Fruit fly (Drosophila melanogaster) whole organism, embryonic: ENCODE results near the gene CG7275.

Source experiments
- ATbp ChIP-seq: fragments of 200-800 bp; sonication (Bioruptor generic); optimal IDR thresholded peaks from 2 replicates; lab custom pipeline; 2017; ENCODE audit warnings: missing biosample characterization, mild to moderate bottlenecking, missing genetic modification characterization, missing genetic modification reagents
- Adf1 ChIP-seq: fragments of 200-800 bp; sonication (Bioruptor generic); IDR thresholded peaks from 2 replicates; pipeline ENCODE4 v1.3.6; 2022; ENCODE audit warnings: missing biosample characterization, missing genetic modification characterization
- B-H2 ChIP-seq: fragments of 200-800 bp; sonication (Bioruptor generic); optimal IDR thresholded peaks from 2 replicates; lab custom pipeline; 2018; ENCODE audit warnings: missing biosample characterization, mild to moderate bottlenecking, missing genetic modification characterization
- Blimp-1 ChIP-seq: fragments of 200-800 bp; sonication (Bioruptor generic); optimal IDR thresholded peaks from 3 replicates; lab custom pipeline; 2018; ENCODE audit warnings: missing biosample characterization, missing genetic modification characterization, mild to moderate bottlenecking, moderate library complexity, missing genetic modification reagents
- CG10209 ChIP-seq: fragments of 200-800 bp; sonication (Bioruptor generic); optimal IDR thresholded peaks from 3 replicates; lab custom pipeline; 2017; ENCODE audit warnings: missing biosample characterization, mild to moderate bottlenecking, missing genetic modification characterization, missing genetic modification reagents
- CG13287 ChIP-seq: fragments of 200-800 bp; sonication (Bioruptor generic); IDR thresholded peaks from 2 replicates; pipeline ENCODE4 v1.3.6; 2022; ENCODE audit warnings: missing biosample characterization, missing genetic modification characterization; ENCODE audit not compliant: partially characterized antibody
- CG14710 ChIP-seq: fragments of 200-800 bp; sonication (Bioruptor generic); optimal IDR thresholded peaks from 3 replicates; lab custom pipeline; 2019; ENCODE audit warnings: missing biosample characterization, mild to moderate bottlenecking, missing genetic modification characterization, moderate library complexity
- CG16813 ChIP-seq: fragments of 200-800 bp; sonication (Bioruptor generic); IDR thresholded peaks from 3 replicates; pipeline ENCODE4 v1.3.6; 2022; ENCODE audit warnings: missing biosample characterization, missing genetic modification characterization; ENCODE audit not compliant: partially characterized antibody
- CG16815 ChIP-seq: fragments of 200-800 bp; sonication (Bioruptor generic); optimal IDR thresholded peaks from 3 replicates; lab custom pipeline; 2017; ENCODE audit warnings: missing biosample characterization, mild to moderate bottlenecking, missing genetic modification characterization
- CG17385 ChIP-seq: fragments of 200-800 bp; sonication (Bioruptor generic); optimal IDR thresholded peaks from 3 replicates; lab custom pipeline; 2018; ENCODE audit warnings: missing biosample characterization, mild to moderate bottlenecking, missing genetic modification characterization
- CG17912 ChIP-seq: fragments of 200-800 bp; sonication (Bioruptor generic); optimal IDR thresholded peaks from 2 replicates; lab custom pipeline; 2018; ENCODE audit warnings: missing biosample characterization, mild to moderate bottlenecking, missing genetic modification characterization
- CG2678 ChIP-seq: fragments of 200-800 bp; sonication (Bioruptor generic); optimal IDR thresholded peaks from 3 replicates; lab custom pipeline; 2019; ENCODE audit warnings: missing biosample characterization, mild to moderate bottlenecking, missing genetic modification characterization, moderate library complexity
- CG3065 ChIP-seq: fragments of 200-800 bp; sonication (Bioruptor generic); optimal IDR thresholded peaks from 2 replicates; lab custom pipeline; 2016; ENCODE audit warnings: missing biosample characterization, missing genetic modification characterization
- CG3281 ChIP-seq: fragments of 200-800 bp; sonication (Bioruptor generic); optimal IDR thresholded peaks from 3 replicates; lab custom pipeline; 2017; ENCODE audit warnings: missing biosample characterization, mild to moderate bottlenecking, missing genetic modification characterization
- CG34422 ChIP-seq: fragments of 200-800 bp; sonication (Bioruptor generic); IDR thresholded peaks from 3 replicates; pipeline ENCODE4 v1.3.6; 2022; ENCODE audit warnings: missing biosample characterization, missing genetic modification characterization
- CG4328 ChIP-seq: fragments of 200-800 bp; sonication (Bioruptor generic); optimal IDR thresholded peaks from 3 replicates; lab custom pipeline; 2017; ENCODE audit warnings: missing biosample characterization, missing genetic modification reagents, missing genetic modification characterization
- CG43689 ChIP-seq: fragments of 200-800 bp; sonication (Bioruptor generic); IDR thresholded peaks from 2 replicates; pipeline ENCODE4 v1.3.6; 2022; ENCODE audit warnings: missing biosample characterization, missing genetic modification characterization
- CG6254 ChIP-seq: fragments of 200-800 bp; sonication (Bioruptor generic); optimal IDR thresholded peaks from 3 replicates; lab custom pipeline; 2017; ENCODE audit warnings: mild to moderate bottlenecking, missing biosample characterization, missing genetic modification reagents, missing genetic modification characterization
- Dek ChIP-seq: fragments of 200-800 bp; sonication (Bioruptor generic); optimal IDR thresholded peaks from 3 replicates; lab custom pipeline; 2019; ENCODE audit warnings: missing biosample characterization, mild to moderate bottlenecking, missing genetic modification characterization, moderate library complexity
- HLH4C ChIP-seq: fragments of 200-800 bp; sonication (Bioruptor generic); IDR thresholded peaks from 3 replicates; pipeline ENCODE4 v1.3.6; 2022; ENCODE audit warnings: missing biosample characterization, missing genetic modification characterization; ENCODE audit not compliant: partially characterized antibody
- Hey ChIP-seq: fragments of 200-800 bp; sonication (Bioruptor generic); optimal IDR thresholded peaks from 3 replicates; lab custom pipeline; 2018; ENCODE audit warnings: missing biosample characterization, mild to moderate bottlenecking, missing genetic modification characterization
- Hmr ChIP-seq: fragments of 200-800 bp; sonication (Bioruptor generic); optimal IDR thresholded peaks from 3 replicates; lab custom pipeline; 2017; ENCODE audit warnings: mild to moderate bottlenecking, missing biosample characterization, missing genetic modification reagents, missing genetic modification characterization
- MTF-1 ChIP-seq: fragments of 200-800 bp; sonication (Bioruptor generic); optimal IDR thresholded peaks from 2 replicates; lab custom pipeline; 2018; ENCODE audit warnings: missing biosample characterization, mild to moderate bottlenecking, missing genetic modification characterization, borderline replicate concordance
- Meics ChIP-seq: fragments of 200-800 bp; sonication (Bioruptor generic); optimal IDR thresholded peaks from 2 replicates; lab custom pipeline; 2017; ENCODE audit warnings: missing biosample characterization, mild to moderate bottlenecking, missing genetic modification characterization
- Rx ChIP-seq: fragments of 200-800 bp; sonication (Bioruptor generic); IDR thresholded peaks from 2 replicates; pipeline ENCODE4 v1.3.6; 2022; ENCODE audit warnings: missing biosample characterization, missing genetic modification characterization
- Ssrp ChIP-seq: fragments of 200-800 bp; sonication (Bioruptor generic); optimal IDR thresholded peaks from 2 replicates; lab custom pipeline; 2018; ENCODE audit warnings: missing biosample characterization, mild to moderate bottlenecking, missing genetic modification characterization, moderate library complexity
- al ChIP-seq: fragments of 200-800 bp; sonication (Bioruptor generic); IDR thresholded peaks from 2 replicates; pipeline ENCODE4 v1.3.6; 2022; ENCODE audit warnings: missing biosample characterization, missing genetic modification characterization
- aop ChIP-seq: fragments of 200-800 bp; sonication (Bioruptor generic); IDR thresholded peaks from 2 replicates; pipeline ENCODE4 v1.3.6; 2022; ENCODE audit warnings: missing biosample characterization, missing genetic modification characterization
- ato ChIP-seq: fragments of 200-800 bp; sonication (Bioruptor generic); IDR thresholded peaks from 2 replicates; pipeline ENCODE4 v1.3.6; 2022; ENCODE audit warnings: missing biosample characterization, missing genetic modification characterization; ENCODE audit not compliant: partially characterized antibody
- bab2 ChIP-seq: fragments of 200-800 bp; sonication (Bioruptor generic); optimal IDR thresholded peaks from 2 replicates; lab custom pipeline; 2016; ENCODE audit warnings: missing biosample characterization, missing genetic modification characterization
- bbx ChIP-seq: fragments of 200-800 bp; sonication (Bioruptor generic); IDR thresholded peaks from 2 replicates; pipeline ENCODE4 v1.3.6; 2022; ENCODE audit warnings: missing biosample characterization, missing genetic modification characterization; ENCODE audit not compliant: partially characterized antibody
- ci ChIP-seq: fragments of 200-800 bp; sonication (Bioruptor generic); IDR thresholded peaks from 3 replicates; pipeline ENCODE4 v1.3.6; 2022; ENCODE audit warnings: missing biosample characterization, missing genetic modification characterization
- gem ChIP-seq: fragments of 200-800 bp; sonication (Bioruptor generic); optimal IDR thresholded peaks from 2 replicates; lab custom pipeline; 2019; ENCODE audit warnings: missing biosample characterization, mild to moderate bottlenecking, missing genetic modification characterization, moderate library complexity
- kah ChIP-seq: fragments of 200-800 bp; sonication (Bioruptor generic); optimal IDR thresholded peaks from 2 replicates; lab custom pipeline; 2018; ENCODE audit warnings: missing biosample characterization, mild to moderate bottlenecking, missing genetic modification characterization
- kni ChIP-seq: fragments of 200-800 bp; sonication (Bioruptor generic); optimal IDR thresholded peaks from 3 replicates; lab custom pipeline; 2017; ENCODE audit warnings: mild to moderate bottlenecking, missing biosample characterization, missing genetic modification reagents, missing genetic modification characterization
- mirr ChIP-seq: fragments of 200-800 bp; sonication (Bioruptor generic); optimal IDR thresholded peaks from 3 replicates; lab custom pipeline; 2018; ENCODE audit warnings: missing biosample characterization, mild to moderate bottlenecking, missing genetic modification characterization
- nau ChIP-seq: fragments of 200-800 bp; sonication (Bioruptor generic); optimal IDR thresholded peaks from 3 replicates; lab custom pipeline; 2017; ENCODE audit warnings: missing biosample characterization, mild to moderate bottlenecking, missing genetic modification characterization, missing genetic modification reagents
- nmo ChIP-seq: fragments of 200-800 bp; sonication (Bioruptor generic); optimal IDR thresholded peaks from 2 replicates; lab custom pipeline; 2018; ENCODE audit warnings: missing biosample characterization, mild to moderate bottlenecking, missing genetic modification characterization, moderate library complexity
- nom ChIP-seq: fragments of 200-800 bp; sonication (Bioruptor generic); optimal IDR thresholded peaks from 2 replicates; lab custom pipeline; 2017; ENCODE audit warnings: missing biosample characterization, missing genetic modification characterization, mild to moderate bottlenecking, moderate library complexity, missing genetic modification reagents
- oc ChIP-seq: fragments of 200-800 bp; sonication (Bioruptor generic); optimal IDR thresholded peaks from 2 replicates; lab custom pipeline; 2018; ENCODE audit warnings: missing biosample characterization, mild to moderate bottlenecking, missing genetic modification characterization, moderate library complexity
- p53 ChIP-seq: fragments of 200-800 bp; sonication (Bioruptor generic); optimal IDR thresholded peaks from 2 replicates; lab custom pipeline; 2016; ENCODE audit warnings: missing biosample characterization, missing genetic modification characterization
- pros ChIP-seq: fragments of 200-800 bp; sonication (Bioruptor generic); optimal IDR thresholded peaks from 3 replicates; lab custom pipeline; 2019; ENCODE audit warnings: missing biosample characterization, mild to moderate bottlenecking, missing genetic modification characterization, moderate library complexity
- sd ChIP-seq: fragments of 200-800 bp; sonication (Bioruptor generic); optimal IDR thresholded peaks from 3 replicates; lab custom pipeline; 2018; ENCODE audit warnings: missing biosample characterization, mild to moderate bottlenecking, missing genetic modification characterization, moderate library complexity
- trem ChIP-seq: fragments of 200-800 bp; optimal IDR thresholded peaks from 3 replicates; lab custom pipeline; 2019; ENCODE audit warnings: missing biosample characterization, mild to moderate bottlenecking, missing genetic modification characterization, moderate library complexity
- usp ChIP-seq: fragments of >200 bp; optimal IDR thresholded peaks from 2 replicates; lab custom pipeline; 2017; ENCODE audit warnings: missing biosample characterization, missing genetic modification characterization
- vnd ChIP-seq: fragments of 200-800 bp; sonication (Bioruptor generic); IDR thresholded peaks from 3 replicates; pipeline ENCODE4 v1.3.6; 2022; ENCODE audit warnings: missing biosample characterization, missing genetic modification characterization; ENCODE audit not compliant: partially characterized antibody

CG7275 gene

DNA sequence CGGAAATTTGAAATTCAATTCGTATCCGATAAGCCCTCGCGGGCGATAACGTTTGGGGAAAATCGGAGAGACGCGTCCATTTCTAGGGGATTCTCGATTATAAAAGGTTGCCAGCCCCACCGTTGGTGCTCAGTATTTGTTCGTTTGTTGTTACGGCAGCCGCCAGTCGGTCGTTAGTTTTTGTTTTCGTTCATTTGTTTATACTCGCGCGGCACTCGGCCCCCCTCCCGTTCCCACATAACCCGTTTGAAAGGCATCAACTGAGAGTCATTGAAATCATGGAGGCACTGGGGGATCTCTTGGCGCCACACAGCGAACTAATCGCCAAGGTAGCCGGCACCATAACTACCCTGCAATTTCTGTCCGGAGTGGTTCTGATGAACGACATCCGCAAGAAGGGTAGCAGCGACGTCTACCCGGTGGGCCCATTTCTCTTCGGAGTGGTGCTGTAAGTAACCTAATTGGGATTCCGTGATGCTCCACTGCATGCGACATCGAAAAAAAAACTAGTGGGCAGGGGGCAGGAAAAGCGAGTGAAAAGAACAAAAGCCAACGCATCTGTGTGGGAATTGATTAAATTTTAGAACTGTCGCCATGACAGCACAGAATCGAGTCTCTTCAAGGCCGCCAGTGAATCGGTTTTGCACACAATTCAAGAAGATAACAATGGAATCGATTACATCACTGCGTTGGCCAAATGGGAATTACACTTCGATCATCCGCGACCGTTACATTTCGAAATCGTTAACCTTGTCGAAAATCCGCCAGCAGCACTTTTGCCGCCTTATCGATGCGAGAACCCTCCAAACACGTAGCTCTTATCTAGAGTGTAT is 2.3 kb downstream of the CG7275 start, which contains the start of gene CG7272 (continued):
- no peak for TF ChIP-seq CG6254 (GFP tag; lab: Kevin White, UChicago)
- TF ChIP-seq MTF-1 (GFP tag; lab: Kevin White, UChicago): peak; percentile 14
- peak; percentile 30; the same call in 1 of the 3 replicates for TF ChIP-seq ci
- peak; percentile 39; the same call in 2 of the 3 replicates for TF ChIP-seq vnd
- peak; percentile 7 for TF ChIP-seq oc (tag; lab: Kevin White, UChicago)
- TF ChIP-seq bab2 (GFP tag; lab: Kevin White, UChicago): peak; percentile 8
- no peak for TF ChIP-seq CG17385 (GFP tag; lab: Kevin White, UChicago)
- TF ChIP-seq Dek: peak; percentile 17
- TF ChIP-seq B-H2 (GFP tag; lab: Kevin White, UChicago): peak; percentile 58
- TF ChIP-seq CG16813 (GFP tag; lab: Robert Waterston, UW): 0 out of 3 replicates have a peak, but pooled peaks have one; percentile 19
- TF ChIP-seq CG43689 (GFP tag; lab: Robert Waterston, UW): no peak
- TF ChIP-seq Hey: peak; percentile 2
- TF ChIP-seq kni: peak; percentile 60
- no peak for TF ChIP-seq kah (GFP tag; lab: Kevin White, UChicago)
- TF ChIP-seq gem (tag; lab: Kevin White, UChicago): peak; percentile 10
- TF ChIP-seq Rx: no peak
- peak; percentile 23 for TF ChIP-seq pros (GFP tag; lab: Kevin White, UChicago)
- peak; percentile 17 for TF ChIP-seq Blimp-1 (GFP tag; lab: Kevin White, UChicago)
- no peak for TF ChIP-seq usp
- no peak for TF ChIP-seq CG10209 (GFP tag; lab: Kevin White, UChicago)
- TF ChIP-seq CG13287 (GFP tag; lab: Robert Waterston, UW): peak; percentile 66
- TF ChIP-seq CG2678 (tag; lab: Kevin White, UChicago): peak; percentile 24
- TF ChIP-seq CG17912 (GFP tag; lab: Kevin White, UChicago): no peak
- TF ChIP-seq al: 0 out of 2 replicates have a peak, but pooled peaks have one; percentile 13
- peak; percentile 32 for TF ChIP-seq Hmr (GFP tag; lab: Kevin White, UChicago)
- TF ChIP-seq aop (GFP tag; lab: Robert Waterston, UW): no peak
- peak; percentile 97 for TF ChIP-seq trem
- peak; percentile 62; the same call in 1 of the 3 replicates for TF ChIP-seq CG34422 (GFP tag; lab: Robert Waterston, UW)
- peak; percentile 19 for TF ChIP-seq nmo (GFP tag; lab: Kevin White, UChicago)
- TF ChIP-seq ato (GFP tag; lab: Robert Waterston, UW): peak; percentile 51; the same call in 1 of the 2 replicates
- no peak for TF ChIP-seq CG16815 (GFP tag; lab: Kevin White, UChicago)
- TF ChIP-seq bbx: peak; percentile 43; the same call in 1 of the 2 replicates
- TF ChIP-seq CG14710 (tag; lab: Kevin White, UChicago): peak; percentile 29
- no peak for TF ChIP-seq CG3065
- peak; percentile 27 for TF ChIP-seq CG4328 (GFP tag; lab: Kevin White, UChicago)
- peak; percentile 65 for TF ChIP-seq mirr (GFP tag; lab: Kevin White, UChicago)
- peak; percentile 37; the same call in 1 of the 2 replicates for TF ChIP-seq Adf1 (GFP tag; lab: Robert Waterston, UW)
- peak; percentile 19 for TF ChIP-seq ATbp (GFP tag; lab: Kevin White, UChicago)
- TF ChIP-seq Ssrp (tag; lab: Kevin White, UChicago): no peak
- TF ChIP-seq CG3281 (GFP tag; lab: Kevin White, UChicago): peak; percentile 3
- TF ChIP-seq Meics (GFP tag; lab: Kevin White, UChicago): peak; percentile 26
- no peak for TF ChIP-seq nau (GFP tag; lab: Kevin White, UChicago)
- TF ChIP-seq nom (GFP tag; lab: Kevin White, UChicago): peak; percentile 23
- TF ChIP-seq p53 (GFP tag; lab: Kevin White, UChicago): no peak
- TF ChIP-seq HLH4C (GFP tag; lab: Robert Waterston, UW): peak; percentile 50; the same call in 2 of the 3 replicates
- TF ChIP-seq sd: peak; percentile 36
